Worm (Caenorhabditis elegans) whole organism, late embryonic: ENCODE results near the gene srx-54.

Experiments
- C38D4.7 ChIP-seq: fragments of 200-800 bp; sonication (Bioruptor generic); optimal IDR thresholded peaks from 2 replicates; lab custom pipeline; 2018; ENCODE audit warnings: mild to moderate bottlenecking, missing genetic modification characterization, moderate library complexity, missing compliant biosample characterization
- K09A11.1 ChIP-seq: sonication (generic microtip); optimal IDR thresholded peaks from 2 replicates; lab custom pipeline; 2017; ENCODE audit warnings: antibody characterized with exemption, mild to moderate bottlenecking, missing genetic modification characterization, missing compliant biosample characterization; ENCODE audit not compliant: insufficient read depth
- T23F11.4 ChIP-seq: fragments of 200-800 bp; sonication (Bioruptor generic); optimal IDR thresholded peaks from 2 replicates; lab custom pipeline; 2018; ENCODE audit warnings: mild to moderate bottlenecking, missing genetic modification characterization, missing compliant biosample characterization
- Y22D7AL.16 ChIP-seq: sonication (generic microtip); optimal IDR thresholded peaks from 2 replicates; lab custom pipeline; 2016; ENCODE audit warnings: missing genetic modification characterization, missing compliant biosample characterization
- ceh-22 ChIP-seq: sonication (generic microtip); optimal IDR thresholded peaks from 2 replicates; lab custom pipeline; 2017; ENCODE audit warnings: missing biosample characterization, missing genetic modification characterization
- ceh-30 ChIP-seq: fragments of 150-350 bp; optimal IDR thresholded peaks from 2 replicates; lab custom pipeline; 2014; ENCODE audit warnings: missing biosample characterization, missing genetic modification characterization
- ceh-31 ChIP-seq: sonication (generic microtip); optimal IDR thresholded peaks from 2 replicates; lab custom pipeline; 2016; ENCODE audit warnings: missing genetic modification characterization, missing compliant biosample characterization
- ceh-34 ChIP-seq: sonication (generic microtip); optimal IDR thresholded peaks from 2 replicates; lab custom pipeline; 2016; ENCODE audit warnings: mild to moderate bottlenecking, missing genetic modification characterization, missing compliant biosample characterization
- ceh-45 ChIP-seq: fragments of 200-800 bp; sonication (Bioruptor generic); IDR thresholded peaks from 2 replicates; pipeline ENCODE4 v1.3.6; 2022; ENCODE audit warnings: missing genetic modification reagents, missing genetic modification characterization, missing compliant biosample characterization
- ceh-48 ChIP-seq: sonication (generic microtip); optimal IDR thresholded peaks from 2 replicates; lab custom pipeline; 2016; ENCODE audit warnings: missing genetic modification characterization, inconsistent platforms, missing compliant biosample characterization
- che-1 ChIP-seq: sonication (generic microtip); optimal IDR thresholded peaks from 2 replicates; lab custom pipeline; 2016; ENCODE audit warnings: mild to moderate bottlenecking, missing genetic modification characterization, missing compliant biosample characterization
- dmd-4 ChIP-seq: sonication (generic microtip); optimal IDR thresholded peaks from 2 replicates; lab custom pipeline; 2016; ENCODE audit warnings: borderline replicate concordance, missing genetic modification characterization, missing compliant biosample characterization
- elt-2 ChIP-seq: sonication (generic microtip); optimal IDR thresholded peaks from 2 replicates; lab custom pipeline; 2016; ENCODE audit warnings: missing genetic modification reagents, missing genetic modification characterization, missing compliant biosample characterization
- fax-1 ChIP-seq: sonication (generic microtip); optimal IDR thresholded peaks from 2 replicates; lab custom pipeline; 2016; ENCODE audit warnings: missing genotype, missing genetic modification characterization, missing compliant biosample characterization
- fkh-10 ChIP-seq: fragments of 150-350 bp; optimal IDR thresholded peaks from 2 replicates; lab custom pipeline; 2014; ENCODE audit warnings: missing biosample characterization, missing genetic modification reagents, missing genetic modification characterization
- hlh-13 ChIP-seq: fragments of 200-800 bp; sonication (Bioruptor generic); optimal IDR thresholded peaks from 2 replicates; lab custom pipeline; 2018; ENCODE audit warnings: mild to moderate bottlenecking, missing genetic modification characterization, missing compliant biosample characterization
- hlh-15 ChIP-seq: sonication (generic microtip); optimal IDR thresholded peaks from 2 replicates; lab custom pipeline; 2016; ENCODE audit warnings: missing genetic modification characterization, missing compliant biosample characterization
- hlh-6 ChIP-seq: sonication (generic microtip); optimal IDR thresholded peaks from 2 replicates; lab custom pipeline; 2016; ENCODE audit warnings: missing genotype, missing genetic modification characterization, missing compliant biosample characterization
- mec-3 ChIP-seq: sonication (generic microtip); optimal IDR thresholded peaks from 2 replicates; lab custom pipeline; 2016; ENCODE audit warnings: borderline replicate concordance, missing genetic modification characterization, missing compliant biosample characterization
- nhr-11 ChIP-seq: fragments of 150-350 bp; optimal IDR thresholded peaks from 2 replicates; lab custom pipeline; 2014; ENCODE audit warnings: missing biosample characterization, missing genetic modification characterization
- nhr-232 ChIP-seq: sonication (generic microtip); optimal IDR thresholded peaks from 2 replicates; lab custom pipeline; 2016; ENCODE audit warnings: missing genetic modification characterization, missing compliant biosample characterization
- npax-4 ChIP-seq: sonication (generic microtip); optimal IDR thresholded peaks from 2 replicates; lab custom pipeline; 2016; ENCODE audit warnings: missing genetic modification characterization, missing compliant biosample characterization
- odd-2 ChIP-seq: sonication (generic microtip); optimal IDR thresholded peaks from 2 replicates; lab custom pipeline; 2017; ENCODE audit warnings: antibody characterized with exemption, mild to moderate bottlenecking, missing genetic modification characterization, missing compliant biosample characterization
- pag-3 ChIP-seq: sonication (generic microtip); optimal IDR thresholded peaks from 2 replicates; lab custom pipeline; 2016; ENCODE audit warnings: missing compliant biosample characterization, missing genetic modification characterization, borderline replicate concordance
- pat-9 ChIP-seq: fragments of 200-800 bp; sonication (Bioruptor generic); optimal IDR thresholded peaks from 2 replicates; lab custom pipeline; 2018; ENCODE audit warnings: mild to moderate bottlenecking, missing genetic modification characterization, moderate library complexity, missing compliant biosample characterization
- pha-2 ChIP-seq: sonication (generic microtip); optimal IDR thresholded peaks from 2 replicates; lab custom pipeline; 2017; ENCODE audit warnings: mild to moderate bottlenecking, missing genetic modification characterization, missing compliant biosample characterization
- pha-4 ChIP-seq: fragments of 150-350 bp; optimal IDR thresholded peaks from 2 replicates; lab custom pipeline; 2018; ENCODE audit warnings: missing biosample characterization, missing genetic modification reagents, missing genetic modification characterization
- rnt-1 ChIP-seq: sonication (generic microtip); optimal IDR thresholded peaks from 2 replicates; lab custom pipeline; 2016; ENCODE audit warnings: missing genetic modification characterization, missing compliant biosample characterization
- sdc-2 ChIP-seq: sonication (generic microtip); optimal IDR thresholded peaks from 2 replicates; lab custom pipeline; 2016; ENCODE audit warnings: missing genotype, missing genetic modification characterization, missing compliant biosample characterization
- sox-2 ChIP-seq: fragments of 200-800 bp; sonication (Bioruptor generic); IDR thresholded peaks from 2 replicates; pipeline ENCODE4 v1.3.6; 2022; ENCODE audit warnings: missing genetic modification reagents, missing genetic modification characterization, missing compliant biosample characterization
- sox-4 ChIP-seq: sonication (generic microtip); optimal IDR thresholded peaks from 2 replicates; lab custom pipeline; 2017; ENCODE audit warnings: mild to moderate bottlenecking, missing genetic modification characterization, inconsistent platforms, missing compliant biosample characterization
- syd-9 ChIP-seq: sonication (generic microtip); optimal IDR thresholded peaks from 2 replicates; lab custom pipeline; 2016; ENCODE audit warnings: mild to moderate bottlenecking, missing genetic modification characterization, moderate library complexity, missing compliant biosample characterization
- tbx-7 ChIP-seq: sonication (generic microtip); optimal IDR thresholded peaks from 2 replicates; lab custom pipeline; 2016; ENCODE audit warnings: missing genotype, missing genetic modification characterization, missing compliant biosample characterization
- ttx-3 ChIP-seq: sonication (generic microtip); optimal IDR thresholded peaks from 2 replicates; lab custom pipeline; 2016; ENCODE audit warnings: missing genetic modification reagents, missing genetic modification characterization, missing compliant biosample characterization
- unc-3 ChIP-seq, 2 experiments: fragments of 200-800 bp in 1 of 2; sonication (Bioruptor generic) in 1 of 2; sonication (generic microtip) in 1 of 2; conservative IDR thresholded peaks in 1 of 2; optimal IDR thresholded peaks in 1 of 2; 2 replicates each; pipeline versions ENCODE4 v1.3.6 to Lab custom; 2016 to 2022; ENCODE audit warnings: missing compliant biosample characterization in 2 of 2, missing genetic modification characterization in 2 of 2, missing genetic modification reagents in 1 of 2
- unc-55 ChIP-seq: sonication (generic microtip); optimal IDR thresholded peaks from 2 replicates; lab custom pipeline; 2017; ENCODE audit warnings: missing biosample characterization, missing genetic modification reagents, missing genetic modification characterization
- unc-86 ChIP-seq: sonication (generic microtip); optimal IDR thresholded peaks from 2 replicates; lab custom pipeline; 2016; ENCODE audit warnings: missing genetic modification characterization, missing compliant biosample characterization

Gene srx-54

DNA sequence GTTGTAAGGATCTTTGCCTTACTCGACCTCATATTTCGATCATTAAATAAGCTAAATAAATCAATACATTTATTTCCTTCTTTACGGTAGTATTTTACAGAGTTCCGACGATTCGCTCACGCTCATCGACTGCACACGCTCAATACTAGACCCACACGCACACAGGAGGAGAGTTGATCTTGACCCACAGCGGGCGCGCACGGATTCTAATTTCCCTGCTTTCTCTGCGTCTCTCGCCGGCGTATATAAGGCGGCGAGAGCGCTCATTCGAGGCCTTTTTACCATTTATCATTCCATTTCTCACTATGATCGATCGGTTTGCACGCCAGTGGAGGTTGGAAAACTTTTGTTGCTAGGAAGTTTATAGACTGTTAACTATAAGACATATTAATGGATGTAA lies 25.0 kb upstream of the srx-54 start:
- TF ChIP-seq hlh-13 (GFP tag; lab: Kevin White, UChicago) = no peak
- TF ChIP-seq rnt-1 (tag; lab: Kevin White, UChicago) = no peak
- TF ChIP-seq sox-2 (GFP tag; lab: Robert Waterston, UW) = no peak
- no peak for TF ChIP-seq sdc-2 (tag; lab: Kevin White, UChicago)
- TF ChIP-seq ceh-34 (tag; lab: Kevin White, UChicago) = no peak
- TF ChIP-seq fax-1 (tag; lab: Kevin White, UChicago) = no peak
- TF ChIP-seq ceh-22 (tag; lab: Kevin White, UChicago) = no peak
- no peak for TF ChIP-seq npax-4 (tag; lab: Kevin White, UChicago)
- TF ChIP-seq pat-9 (tag; lab: Kevin White, UChicago) = no peak
- no peak for TF ChIP-seq unc-55 (GFP tag; lab: Kevin White, UChicago)
- no peak for TF ChIP-seq K09A11.1
- no peak for TF ChIP-seq sox-4 (tag; lab: Kevin White, UChicago)
- no peak for TF ChIP-seq C38D4.7 (GFP tag; lab: Kevin White, UChicago)
- TF ChIP-seq ceh-48 (tag; lab: Kevin White, UChicago) = no peak
- TF ChIP-seq pag-3 = no peak
- no peak for TF ChIP-seq ceh-45 (GFP tag; lab: Robert Waterston, UW)
- TF ChIP-seq ceh-30 (tag; lab: Kevin White, UChicago) = no peak
- TF ChIP-seq odd-2 (tag; lab: Kevin White, UChicago) = no peak
- TF ChIP-seq hlh-6 (tag; lab: Kevin White, UChicago) = no peak
- no peak for TF ChIP-seq T23F11.4 (GFP tag; lab: Kevin White, UChicago)

ce11 chrV:16951504-16951903 lies 23.5 kb upstream of the srx-54 start, which contains the start of gene clec-238:
Gene clec-238 (plus strand): TSS chrV:16951804.
- TF ChIP-seq fax-1 (tag; lab: Kevin White, UChicago) (no peak), Y22D7AL.16 (tag; lab: Kevin White, UChicago) (no peak), ceh-34 (tag; lab: Kevin White, UChicago) (no peak), elt-2 (no peak), nhr-11 (tag; lab: Kevin White, UChicago) (no peak), nhr-232 (tag; lab: Kevin White, UChicago) (no peak), pha-2 (tag; lab: Kevin White, UChicago) (no peak), dmd-4 (tag; lab: Kevin White, UChicago) (no peak), che-1 (tag; lab: Kevin White, UChicago) (no peak), unc-3 (GFP tag; conservative IDR thresholded peaks at IDR 0.05; lab: Robert Waterston, UW) (no peak), unc-3 (tag; optimal IDR thresholded peaks at IDR 0.05; lab: Kevin White, UChicago) (no peak), fkh-10 (no peak)

- TF ChIP-seq hlh-13 (GFP tag; lab: Kevin White, UChicago) (no peak), unc-86 (no peak), ceh-22 (tag; lab: Kevin White, UChicago) (no peak), tbx-7 (tag; lab: Kevin White, UChicago) (no peak), hlh-6 (tag; lab: Kevin White, UChicago) (no peak), ceh-31 (no peak), ceh-30 (tag; lab: Kevin White, UChicago) (no peak), T23F11.4 (GFP tag; lab: Kevin White, UChicago) (no peak), hlh-15 (no peak), ttx-3 (tag; lab: Kevin White, UChicago) (no peak), pha-4 (tag; lab: Kevin White, UChicago) (no peak), fkh-10 (no peak), mec-3 (tag; lab: Kevin White, UChicago) (no peak), pag-3 (no peak), K09A11.1 (no peak), syd-9 (no peak)
Measured at ce11 chrV:16954766-16955165, 20.3 kb upstream of the srx-54 start, which contains the start of gene srh-206. Gene srh-206 (minus strand): TSS chrV:16954866.
